Worm (Caenorhabditis elegans) whole organism, early embryonic: ENCODE results near the gene T20D4.3.
"Not testable (repeated sequence)": the region's sequence is repeated elsewhere in the genome, so short reads cannot be mapped to it uniquely, and the experiment has no call there.

Source experiments
- B0310.2 ChIP-seq: sonication (generic microtip); optimal IDR thresholded peaks from 2 replicates; lab custom pipeline; 2016; ENCODE audit warnings: mild to moderate bottlenecking, missing genetic modification characterization, missing compliant biosample characterization
- F13C5.2 ChIP-seq: sonication (generic microtip); optimal IDR thresholded peaks from 2 replicates; lab custom pipeline; 2017; ENCODE audit warnings: mild to moderate bottlenecking, missing genetic modification characterization, inconsistent platforms, missing compliant biosample characterization
- aly-1 ChIP-seq: sonication (generic microtip); optimal IDR thresholded peaks from 2 replicates; lab custom pipeline; 2016; ENCODE audit warnings: missing genetic modification characterization, missing compliant biosample characterization
- ama-1 ChIP-seq: fragments of 150-350 bp; optimal IDR thresholded peaks from 2 replicates; lab custom pipeline; 2014
- ceh-13 ChIP-seq: fragments of 200-800 bp; sonication (Bioruptor generic); optimal IDR thresholded peaks from 2 replicates; lab custom pipeline; 2018; ENCODE audit warnings: mild to moderate bottlenecking, missing genetic modification characterization, missing compliant biosample characterization
- ceh-36 ChIP-seq: sonication (generic microtip); optimal IDR thresholded peaks from 2 replicates; lab custom pipeline; 2016; ENCODE audit warnings: missing genetic modification characterization, inconsistent platforms, missing compliant biosample characterization
- ets-7 ChIP-seq: sonication (generic microtip); optimal IDR thresholded peaks from 2 replicates; lab custom pipeline; 2016; ENCODE audit warnings: missing genotype, missing genetic modification characterization, missing compliant biosample characterization
- flt-1 ChIP-seq: fragments of 200-800 bp; sonication (Bioruptor generic); IDR thresholded peaks from 2 replicates; pipeline ENCODE4 v1.3.6; 2022; ENCODE audit warnings: missing genetic modification characterization, missing compliant biosample characterization
- hmbx-1 ChIP-seq: sonication (generic microtip); optimal IDR thresholded peaks from 2 replicates; lab custom pipeline; 2016; ENCODE audit warnings: mild to moderate bottlenecking, missing genetic modification characterization, missing compliant biosample characterization
- hmg-4 ChIP-seq: fragments of 200-800 bp; sonication (Bioruptor generic); optimal IDR thresholded peaks from 2 replicates; lab custom pipeline; 2018; ENCODE audit warnings: mild to moderate bottlenecking, missing genetic modification characterization, missing compliant biosample characterization
- hnd-1 ChIP-seq: sonication (generic microtip); optimal IDR thresholded peaks from 2 replicates; lab custom pipeline; 2016; ENCODE audit warnings: missing genetic modification characterization, missing compliant biosample characterization
- pes-1 ChIP-seq: fragments of 200-800 bp; sonication (Bioruptor generic); IDR thresholded peaks from 2 replicates; pipeline ENCODE4 v1.3.6; 2022; ENCODE audit warnings: missing genetic modification reagents, missing genetic modification characterization, missing compliant biosample characterization
- scrt-1 ChIP-seq: fragments of 200-800 bp; sonication (Bioruptor generic); IDR thresholded peaks from 2 replicates; pipeline ENCODE4 v1.3.6; 2022; ENCODE audit warnings: missing genetic modification characterization, missing compliant biosample characterization
- sea-1 ChIP-seq: fragments of 200-800 bp; sonication (Bioruptor generic); conservative IDR thresholded peaks from 2 replicates; pipeline ENCODE4 v1.3.6; 2022; ENCODE audit warnings: missing genetic modification characterization, missing compliant biosample characterization
- tbx-11 ChIP-seq: fragments of 200-800 bp; sonication (Bioruptor generic); IDR thresholded peaks from 2 replicates; pipeline ENCODE4 v1.3.6; 2022; ENCODE audit warnings: missing genetic modification characterization, missing compliant biosample characterization
- tbx-37 ChIP-seq: fragments of 200-800 bp; sonication (Bioruptor generic); conservative IDR thresholded peaks from 2 replicates; pipeline ENCODE4 v1.3.6; 2022; ENCODE audit warnings: missing genetic modification reagents, missing genetic modification characterization, missing compliant biosample characterization
- tra-4 ChIP-seq: sonication (generic microtip); optimal IDR thresholded peaks from 2 replicates; lab custom pipeline; 2017; ENCODE audit warnings: missing genetic modification characterization, missing compliant biosample characterization

Gene T20D4.3

DNA sequence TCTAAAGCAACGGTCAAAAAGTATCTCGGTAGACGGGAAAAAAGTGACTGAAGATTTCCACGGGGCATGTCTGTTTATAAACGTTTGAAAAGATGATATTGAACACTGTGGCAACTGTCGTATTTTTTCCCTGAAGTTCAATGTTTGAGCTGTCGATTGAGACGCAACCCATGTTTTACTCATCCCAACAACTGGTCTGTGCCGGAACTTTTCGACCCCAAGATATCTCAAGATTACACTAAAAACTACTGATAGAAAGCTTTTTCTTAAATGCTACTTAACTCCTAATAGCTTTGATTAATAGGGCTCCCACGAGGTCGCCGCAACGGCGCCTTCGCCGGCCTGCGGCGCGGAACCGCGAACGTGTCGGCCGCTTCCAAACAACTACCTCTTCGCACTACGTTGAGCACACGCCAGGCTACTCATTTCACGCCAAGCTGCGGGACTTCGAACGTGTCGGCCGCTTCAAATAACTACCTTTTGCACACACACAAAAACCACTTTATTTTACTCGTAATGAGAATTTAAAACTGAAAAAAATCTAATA, 23.3 kb upstream of the T20D4.3 start, which contains the start of gene T20D4.15:
T20D4.15 (minus strand) TSS at position 51 of the 547 bp plus-strand sequence.
- TF ChIP-seq scrt-1 (GFP tag; lab: Robert Waterston, UW) (no peak), hnd-1 (tag; lab: Kevin White, UChicago) (no peak), pes-1 (GFP tag; lab: Robert Waterston, UW) (no peak), tbx-37 (no peak), hmg-4 (GFP tag; lab: Kevin White, UChicago) (no peak), sea-1 (GFP tag; lab: Robert Waterston, UW) (no peak), ceh-36 (tag; lab: Kevin White, UChicago) (no peak), ama-1 (lab: Kevin White, UChicago) (no peak), aly-1 (tag; lab: Kevin White, UChicago) (no peak), B0310.2 (no peak), ceh-13 (no peak), hmbx-1 (tag; lab: Kevin White, UChicago) (no peak), F13C5.2 (tag; lab: Kevin White, UChicago) (no peak)

DNA sequence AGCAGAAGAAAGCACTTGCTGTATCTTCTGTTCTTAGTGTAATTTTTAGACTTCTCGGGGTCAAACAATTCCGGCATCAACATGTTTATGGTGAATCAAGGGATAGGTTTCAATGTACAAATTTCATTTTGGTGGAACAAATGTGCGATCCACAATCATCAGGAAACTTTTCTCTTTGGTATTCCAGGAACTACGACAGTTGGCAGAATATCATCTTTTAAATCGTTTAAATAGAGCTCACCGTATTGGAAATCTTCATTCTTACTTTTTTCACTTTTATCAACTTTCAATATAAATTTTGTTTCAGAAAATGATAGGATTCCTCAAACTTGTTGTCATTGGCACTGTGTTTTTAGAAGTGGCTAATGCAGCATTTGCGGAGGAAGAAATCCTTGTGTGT, 21.3 kb upstream of the T20D4.3 start, which contains the start of gene T20D4.12:
T20D4.12 (plus strand) TSS at position 301 of the 400 bp plus-strand sequence.
- not testable (repeated sequence) for TF ChIP-seq hmbx-1 (tag; lab: Kevin White, UChicago); sea-1 (GFP tag; lab: Robert Waterston, UW); ama-1 (lab: Kevin White, UChicago)

DNA sequence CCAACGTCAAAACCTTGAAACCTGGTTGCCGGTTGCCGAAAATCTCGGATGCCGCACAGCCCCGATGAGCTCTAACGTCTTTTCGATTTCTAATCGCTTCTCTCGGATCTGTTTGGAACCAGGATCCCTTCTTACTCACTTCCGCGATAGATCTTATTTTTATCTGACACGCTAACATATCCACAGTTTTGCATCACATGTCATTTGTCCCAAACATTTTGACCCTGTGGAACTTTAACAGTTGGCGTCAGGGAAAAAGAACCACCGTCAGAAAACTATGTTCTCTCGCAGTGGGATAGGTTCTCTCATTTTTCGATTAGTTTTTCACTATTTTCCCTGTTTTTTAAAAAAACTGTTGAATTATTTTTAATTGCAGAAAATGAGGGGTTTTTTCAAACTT, 19.7 kb upstream of the T20D4.3 start, which contains the start of gene T20D4.11:
T20D4.11 (plus strand) TSS at position 377 of the 400 bp plus-strand sequence.
- TF ChIP-seq tbx-11 (no peak), hnd-1 (tag; lab: Kevin White, UChicago) (no peak), aly-1 (tag; lab: Kevin White, UChicago) (no peak), tbx-37 (no peak), ceh-13 (no peak), sea-1 (GFP tag; lab: Robert Waterston, UW) (no peak), pes-1 (GFP tag; lab: Robert Waterston, UW) (no peak), ama-1 (lab: Kevin White, UChicago) (no peak), ets-7 (tag; lab: Kevin White, UChicago) (no peak), ceh-36 (tag; lab: Kevin White, UChicago) (no peak), tra-4 (tag; lab: Kevin White, UChicago) (no peak), hmg-4 (GFP tag; lab: Kevin White, UChicago) (no peak), B0310.2 (no peak), hmbx-1 (tag; lab: Kevin White, UChicago) (no peak), flt-1 (GFP tag; lab: Robert Waterston, UW) (no peak)

DNA sequence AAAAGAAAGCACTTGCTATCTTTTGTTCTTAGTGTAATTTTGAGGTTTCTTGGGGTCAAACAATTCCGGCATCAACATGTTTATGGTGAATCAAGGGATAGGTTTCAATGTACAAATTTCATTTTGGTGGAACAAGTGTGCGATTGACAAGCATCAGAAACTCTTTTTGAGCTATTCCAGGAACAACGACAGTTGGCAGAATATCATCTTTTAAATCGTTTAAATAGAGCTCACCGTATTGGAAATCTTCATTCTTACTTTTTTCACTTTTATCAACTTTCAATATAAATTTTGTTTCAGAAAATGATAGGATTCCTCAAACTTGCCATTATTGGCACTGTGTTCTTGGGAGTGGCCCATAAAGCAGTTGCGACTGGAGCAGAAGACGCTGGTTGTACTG, 18.1 kb upstream of the T20D4.3 start, which contains the start of gene T20D4.10:
T20D4.10 (plus strand) TSS at position 301 of the 400 bp plus-strand sequence.
- TF ChIP-seq F13C5.2 (tag; lab: Kevin White, UChicago); ceh-36 (tag; lab: Kevin White, UChicago); sea-1 (GFP tag; lab: Robert Waterston, UW): not testable (repeated sequence)

DNA sequence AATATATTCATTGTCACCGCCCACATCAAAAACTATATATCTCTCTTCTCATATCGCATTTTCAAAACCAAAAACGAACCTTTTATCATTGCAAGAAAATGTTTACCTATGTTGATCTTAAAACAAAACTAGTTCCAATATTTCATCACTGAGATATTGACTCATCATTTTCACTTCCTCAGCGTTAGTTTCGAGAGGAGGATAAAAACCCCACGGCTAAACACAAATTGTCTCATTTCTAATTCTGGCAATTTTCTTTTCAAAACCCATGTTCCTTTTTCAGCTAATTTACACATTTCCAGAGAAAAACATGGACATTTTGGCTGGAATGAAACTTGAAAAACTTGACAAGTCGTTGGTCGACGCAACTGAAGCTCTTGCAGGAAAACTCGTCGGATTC, 9.4 kb upstream of the T20D4.3 start, which contains the start of gene T20D4.7:
T20D4.7 (plus strand) TSS at position 301 of the 400 bp plus-strand sequence.
- TF ChIP-seq ceh-36 (tag; lab: Kevin White, UChicago) (no peak), ceh-13 (no peak), tbx-11 (no peak), aly-1 (tag; lab: Kevin White, UChicago) (no peak), hmbx-1 (tag; lab: Kevin White, UChicago) (no peak), hnd-1 (tag; lab: Kevin White, UChicago) (no peak)

DNA sequence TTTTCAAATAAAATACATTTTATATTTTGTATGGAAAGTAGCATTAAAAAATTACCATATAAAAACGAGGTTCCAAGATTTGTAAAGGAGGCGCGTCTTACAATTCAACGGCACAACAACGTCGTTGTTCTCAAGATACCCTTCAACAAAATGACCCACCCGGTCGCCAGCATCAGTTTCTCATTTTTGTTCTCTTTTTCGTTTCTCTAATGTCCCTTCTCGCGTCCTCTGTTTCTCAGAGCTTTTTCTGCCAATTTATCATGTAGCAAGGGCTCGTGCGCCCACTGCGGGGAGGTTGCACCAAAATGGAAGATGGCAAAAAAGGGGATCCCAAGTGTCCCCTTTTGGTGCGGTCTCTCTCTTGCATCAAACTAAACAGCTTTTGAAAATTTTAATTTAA, 8.5 kb upstream of the T20D4.3 start:
- TF ChIP-seq pes-1 (GFP tag; lab: Robert Waterston, UW): no peak
- TF ChIP-seq ama-1 (lab: Kevin White, UChicago): no peak
- no peak for TF ChIP-seq F13C5.2 (tag; lab: Kevin White, UChicago)
- no peak for TF ChIP-seq ceh-13
- no peak for TF ChIP-seq tra-4 (tag; lab: Kevin White, UChicago)
- TF ChIP-seq B0310.2: no peak
- no peak for TF ChIP-seq sea-1 (GFP tag; lab: Robert Waterston, UW)
- no peak for TF ChIP-seq scrt-1 (GFP tag; lab: Robert Waterston, UW)
- no peak for TF ChIP-seq tbx-11
- TF ChIP-seq aly-1 (tag; lab: Kevin White, UChicago): no peak

DNA sequence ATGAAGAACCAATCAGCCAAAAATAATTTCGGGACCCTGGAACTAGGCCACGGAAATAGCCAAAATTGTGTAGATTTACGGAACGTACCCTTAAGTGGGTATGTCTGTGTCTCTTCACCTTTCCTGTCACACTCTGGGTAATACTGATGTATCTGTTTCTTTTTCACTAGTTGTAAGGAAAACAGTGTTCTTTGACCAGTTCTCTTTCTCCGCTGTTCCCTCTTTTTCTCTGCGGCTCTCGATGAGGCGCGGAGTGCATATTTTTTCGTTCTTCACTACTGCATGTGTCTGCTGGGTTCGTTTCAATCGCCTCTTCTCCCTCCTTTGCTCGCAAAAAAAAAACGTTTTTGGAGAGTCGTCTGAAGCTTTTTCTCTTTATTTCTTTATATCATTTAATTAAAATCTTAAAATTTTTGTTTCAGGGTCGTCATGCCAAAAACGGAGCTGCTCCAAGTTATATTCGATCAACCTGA, 7.9 kb upstream of the T20D4.3 start, which contains the start of gene arrd-22:
arrd-22 (plus strand) TSS at position 423 of the 473 bp plus-strand sequence.
- no peak for TF ChIP-seq scrt-1 (GFP tag; lab: Robert Waterston, UW)
- TF ChIP-seq aly-1 (tag; lab: Kevin White, UChicago): no peak
- no peak for TF ChIP-seq tbx-37
- TF ChIP-seq hmbx-1 (tag; lab: Kevin White, UChicago): no peak
- no peak for TF ChIP-seq hmg-4 (GFP tag; lab: Kevin White, UChicago)
- no peak for TF ChIP-seq ets-7 (tag; lab: Kevin White, UChicago)
- TF ChIP-seq tbx-11: no peak
- no peak for TF ChIP-seq B0310.2
- no peak for TF ChIP-seq tra-4 (tag; lab: Kevin White, UChicago)
- TF ChIP-seq hnd-1 (tag; lab: Kevin White, UChicago): no peak
- no peak for TF ChIP-seq flt-1 (GFP tag; lab: Robert Waterston, UW)
- TF ChIP-seq pes-1 (GFP tag; lab: Robert Waterston, UW): no peak
- TF ChIP-seq ceh-13: no peak
- TF ChIP-seq ceh-36 (tag; lab: Kevin White, UChicago): no peak
- TF ChIP-seq F13C5.2 (tag; lab: Kevin White, UChicago): no peak
- no peak for TF ChIP-seq sea-1 (GFP tag; lab: Robert Waterston, UW)
- TF ChIP-seq ama-1 (lab: Kevin White, UChicago): no peak
